Fruit fly (Drosophila melanogaster): ENCODE results near the gene nero.

Gene nero

dm6 chr3R:31709769-31710168 is 37.6 kb downstream of the nero start (continued):
- TF ChIP-seq CG4318 (GFP tag; optimal IDR thresholded peaks at IDR 0.05) (peak; percentile 2), CG6792 (GFP tag; optimal IDR thresholded peaks at IDR 0.05) (no peak), CG34406 (GFP tag; optimal IDR thresholded peaks at IDR 0.05) (no peak), CG7368 (GFP tag; optimal IDR thresholded peaks at IDR 0.05) (no peak), dac (GFP tag; optimal IDR thresholded peaks at IDR 0.05) (peak; percentile 13), Eip75B (GFP tag; optimal IDR thresholded peaks at IDR 0.05) (no peak), Sox102F (GFP tag; optimal IDR thresholded peaks at IDR 0.05) (no peak), ss (GFP tag; optimal IDR thresholded peaks at IDR 0.05) (no peak), CG15336 (GFP tag; IDR thresholded peaks at IDR 0.05) (peak; percentile 30; the same call in 1 of the 2 replicates), svp (GFP tag) (no peak), acj6 (GFP tag; optimal IDR thresholded peaks at IDR 0.05) (no peak), CG11762 (GFP tag; optimal IDR thresholded peaks at IDR 0.05; ENCODE audit: insufficient read depth) (no peak), Met (GFP tag; optimal IDR thresholded peaks at IDR 0.05) (no peak), CG16779 (tag; optimal IDR thresholded peaks at IDR 0.05) (no peak), cyc (GFP tag; optimal IDR thresholded peaks at IDR 0.05) (no peak), pdm3 (GFP tag; optimal IDR thresholded peaks at IDR 0.05) (no peak), CG11294 (GFP tag; IDR thresholded peaks at IDR 0.05) (0 out of 2 replicates have a peak, but pooled peaks have one; percentile 31), achi (GFP tag; optimal IDR thresholded peaks at IDR 0.05) (peak; percentile 17), Sox14 (GFP tag; optimal IDR thresholded peaks at IDR 0.05) (no peak), lz (GFP tag; optimal IDR thresholded peaks at IDR 0.05) (no peak), Sox15 (GFP tag; optimal IDR thresholded peaks at IDR 0.05) (no peak), Blimp-1 (GFP tag; optimal IDR thresholded peaks at IDR 0.05) (no peak), CG1621 (tag; optimal IDR thresholded peaks at IDR 0.05) (no peak), Hr39 (GFP tag; optimal IDR thresholded peaks at IDR 0.05) (no peak), salr (GFP tag; optimal IDR thresholded peaks at IDR 0.05) (no peak), net (GFP tag; optimal IDR thresholded peaks at IDR 0.05) (no peak), CG10669 (GFP tag; optimal IDR thresholded peaks at IDR 0.05) (no peak), Hr38 (GFP tag; optimal IDR thresholded peaks at IDR 0.05) (no peak), fkh (GFP tag; optimal IDR thresholded peaks at IDR 0.05) (no peak)

- peak; percentile 44 for TF ChIP-seq CG31627 (GFP tag; optimal IDR thresholded peaks at IDR 0.05)
- no peak for TF ChIP-seq CG9139 (GFP tag; optimal IDR thresholded peaks at IDR 0.05)
- no peak for TF ChIP-seq CG11762 (GFP tag; optimal IDR thresholded peaks at IDR 0.05; ENCODE audit: insufficient read depth)
- peak in 1 of 2 experiments; percentile 45 for TF ChIP-seq salr (GFP tag; optimal IDR thresholded peaks at IDR 0.05)
- peak; percentile 88 for TF ChIP-seq eg (GFP tag; IDR thresholded peaks at IDR 0.05)
- no peak for TF ChIP-seq Ets96B (tag; optimal IDR thresholded peaks at IDR 0.05)
- TF ChIP-seq fd85E (GFP tag; optimal IDR thresholded peaks at IDR 0.05) = no peak
- TF ChIP-seq net (GFP tag; optimal IDR thresholded peaks at IDR 0.05) = peak; percentile 48
- peak; percentile 31 for TF ChIP-seq vri (GFP tag; optimal IDR thresholded peaks at IDR 0.05)
- peak; percentile 46 for TF ChIP-seq Hr39 (GFP tag; optimal IDR thresholded peaks at IDR 0.05)
- TF ChIP-seq Hr38 (GFP tag; optimal IDR thresholded peaks at IDR 0.05) = no peak
- TF ChIP-seq dsx (GFP tag; optimal IDR thresholded peaks at IDR 0.05; ENCODE audit: poor library complexity, severe bottlenecking) = no peak
- TF ChIP-seq Eip75B (GFP tag; optimal IDR thresholded peaks at IDR 0.05) = peak; percentile 48
- peak; percentile 59 for TF ChIP-seq CG4318 (GFP tag; optimal IDR thresholded peaks at IDR 0.05)
- no peak for TF ChIP-seq CG1621 (tag; optimal IDR thresholded peaks at IDR 0.05)
- TF ChIP-seq Sox14 (GFP tag; optimal IDR thresholded peaks at IDR 0.05) = peak; percentile 68
- TF ChIP-seq fd59A (GFP tag; optimal IDR thresholded peaks at IDR 0.05) = no peak
- peak; percentile 40 for TF ChIP-seq cyc (GFP tag; optimal IDR thresholded peaks at IDR 0.05)
- peak; percentile 79 for TF ChIP-seq CG6163 (GFP tag; IDR thresholded peaks at IDR 0.05)
- no peak for TF ChIP-seq CG8632 (GFP tag; optimal IDR thresholded peaks at IDR 0.05)
- no peak for TF ChIP-seq Eip93F (GFP tag; optimal IDR thresholded peaks at IDR 0.05)
- TF ChIP-seq achi (GFP tag; optimal IDR thresholded peaks at IDR 0.05) = no peak
- no peak for TF ChIP-seq spab (GFP tag; optimal IDR thresholded peaks at IDR 0.05)
- TF ChIP-seq Hr4 (GFP tag; optimal IDR thresholded peaks at IDR 0.05) = peak; percentile 77
- peak; percentile 21 for TF ChIP-seq acj6 (GFP tag; optimal IDR thresholded peaks at IDR 0.05)
- TF ChIP-seq topi (GFP tag; optimal IDR thresholded peaks at IDR 0.05) = peak; percentile 28
- no peak for TF ChIP-seq CG3032 (tag; optimal IDR thresholded peaks at IDR 0.05)
- TF ChIP-seq ss (GFP tag; optimal IDR thresholded peaks at IDR 0.05) = no peak
- no peak for TF ChIP-seq Ets21C (GFP tag; optimal IDR thresholded peaks at IDR 0.05)
- TF ChIP-seq CG34406 (GFP tag; optimal IDR thresholded peaks at IDR 0.05) = no peak
- TF ChIP-seq CG32006 (GFP tag; optimal IDR thresholded peaks at IDR 0.05) = peak; percentile 63
- peak; percentile 32 for TF ChIP-seq pdm3 (GFP tag; optimal IDR thresholded peaks at IDR 0.05)
- TF ChIP-seq esn (GFP tag; optimal IDR thresholded peaks at IDR 0.05) = peak; percentile 46
- no peak for TF ChIP-seq CG10669 (GFP tag; optimal IDR thresholded peaks at IDR 0.05)
- TF ChIP-seq CG3919 (GFP tag; optimal IDR thresholded peaks at IDR 0.05) = peak; percentile 47
- peak; percentile 16 for TF ChIP-seq Smox (GFP tag; optimal IDR thresholded peaks at IDR 0.05)
These were observed 38.2 kb downstream of the nero start for dm6 chr3R:31709142-31709541.

Data from whole organism, prepupa.